Worm (Caenorhabditis elegans): Measurements from ENCODE around the gene F49E12.10.

The F49E12.10 gene

DNA sequence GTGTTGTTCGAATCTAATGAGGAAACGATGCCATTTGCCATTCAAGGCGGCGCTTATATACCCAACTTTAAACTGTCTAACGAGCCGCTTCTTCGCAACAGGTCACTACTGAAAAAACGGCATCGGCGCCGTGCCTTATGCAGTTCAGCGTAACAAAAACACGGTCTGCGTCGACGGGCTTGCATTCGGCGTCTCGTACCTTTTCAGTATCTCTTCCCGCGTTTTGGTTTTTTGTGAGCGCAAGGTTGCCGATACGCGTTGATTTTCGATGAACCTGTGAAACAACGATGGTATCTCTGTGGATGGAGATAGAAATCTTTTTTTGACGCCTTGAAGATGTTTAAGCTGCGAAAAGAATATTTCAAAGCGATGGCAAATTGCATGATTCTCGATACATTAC is 31.5 kb upstream of the F49E12.10 start, which contains the start of gene col-77:
Gene col-77, minus strand, starts transcription at position 32 of the 400 bp plus-strand sequence.
- TF ChIP-seq pes-1 (GFP tag; IDR thresholded peaks at IDR 0.05) = no peak

DNA sequence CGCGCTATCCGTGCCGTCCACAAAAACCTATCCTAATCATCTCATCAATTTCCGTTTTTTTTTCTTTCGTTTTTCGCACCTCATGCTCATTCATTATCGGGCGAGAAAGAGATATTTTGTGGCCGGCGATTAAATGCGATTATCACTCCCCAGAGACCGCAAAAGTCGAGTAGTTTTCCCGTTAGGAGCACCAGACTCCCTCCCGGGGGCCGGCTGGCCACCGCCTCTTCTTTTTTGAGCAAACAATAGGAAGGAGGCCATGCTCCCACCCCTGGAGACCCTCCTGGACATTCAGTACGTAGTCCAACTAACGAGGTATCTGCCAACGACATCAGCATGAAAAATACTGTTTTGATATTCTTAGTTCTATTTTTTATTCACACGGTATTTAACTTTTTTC is 30.4 kb upstream of the F49E12.10 start, which contains the start of gene M195.2:
Gene M195.2, plus strand, starts transcription at position 301 of the 400 bp plus-strand sequence.
- no peak for TF ChIP-seq ets-7 (tag; optimal IDR thresholded peaks at IDR 0.05)
- no peak for TF ChIP-seq pes-1 (GFP tag; IDR thresholded peaks at IDR 0.05)
- TF ChIP-seq scrt-1 (GFP tag; IDR thresholded peaks at IDR 0.05) = no peak
- no peak for TF ChIP-seq B0310.2 (tag; optimal IDR thresholded peaks at IDR 0.05)
- TF ChIP-seq ama-1 (optimal IDR thresholded peaks at IDR 0.05) = no peak

DNA sequence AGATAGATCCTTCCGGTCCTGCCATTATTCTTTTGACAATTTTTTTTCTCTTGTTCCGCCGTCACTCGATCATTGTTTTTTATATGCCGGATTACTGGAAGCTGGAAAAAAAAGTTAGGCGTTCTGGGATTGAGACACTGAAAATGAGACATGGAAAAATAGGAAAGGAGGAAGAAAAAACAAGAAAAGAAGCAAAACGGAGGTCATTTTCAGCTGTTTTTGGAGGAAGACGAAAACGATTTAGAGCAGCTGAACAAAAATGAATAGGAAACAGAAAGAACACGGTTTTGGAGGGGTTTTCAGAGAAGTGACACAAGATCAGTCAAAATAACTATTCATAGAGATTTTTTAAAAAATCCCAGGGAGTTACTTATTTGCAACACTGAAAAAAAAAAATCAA is 21.8 kb upstream of the F49E12.10 start, which contains the start of gene amt-3:
Gene amt-3, minus strand, starts transcription at position 101 of the 400 bp plus-strand sequence.
- TF ChIP-seq B0310.2 (tag; optimal IDR thresholded peaks at IDR 0.05) (no peak), hmbx-1 (tag; optimal IDR thresholded peaks at IDR 0.05) (no peak), ets-7 (tag; optimal IDR thresholded peaks at IDR 0.05) (no peak), tra-4 (tag; optimal IDR thresholded peaks at IDR 0.05) (no peak), hmg-4 (GFP tag; optimal IDR thresholded peaks at IDR 0.05) (no peak), tbx-37 (GFP tag; conservative IDR thresholded peaks at IDR 0.05) (no peak), aly-1 (tag; optimal IDR thresholded peaks at IDR 0.05) (no peak), ceh-13 (GFP tag; optimal IDR thresholded peaks at IDR 0.05) (no peak), ama-1 (optimal IDR thresholded peaks at IDR 0.05) (no peak), hnd-1 (tag; optimal IDR thresholded peaks at IDR 0.05) (no peak), sea-1 (GFP tag; conservative IDR thresholded peaks at IDR 0.05) (no peak)

DNA sequence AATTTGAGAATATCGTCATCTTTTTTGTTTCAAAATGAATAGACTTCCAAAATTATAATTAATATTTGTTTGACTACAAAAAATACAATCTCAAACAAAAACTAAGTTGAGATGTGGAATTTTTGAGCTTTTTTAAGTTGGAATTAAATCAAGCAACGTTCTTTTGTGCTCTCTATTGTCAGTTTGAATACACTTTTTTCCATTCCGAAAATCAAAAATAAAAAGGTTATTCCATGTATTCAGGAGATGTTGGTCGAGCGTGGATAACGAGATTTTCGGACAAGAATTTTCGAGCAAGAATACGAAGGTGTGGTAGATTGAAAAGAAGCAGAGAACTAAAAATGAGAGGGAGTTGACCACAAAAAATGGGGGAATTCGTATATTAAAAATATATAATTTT is 20.7 kb upstream of the F49E12.10 start:
- TF ChIP-seq tbx-11 (GFP tag; IDR thresholded peaks at IDR 0.05) (no peak), ama-1 (optimal IDR thresholded peaks at IDR 0.05) (no peak), B0310.2 (tag; optimal IDR thresholded peaks at IDR 0.05) (no peak), hmbx-1 (tag; optimal IDR thresholded peaks at IDR 0.05) (no peak), tra-4 (tag; optimal IDR thresholded peaks at IDR 0.05) (no peak), aly-1 (tag; optimal IDR thresholded peaks at IDR 0.05) (no peak), pes-1 (GFP tag; IDR thresholded peaks at IDR 0.05) (no peak), ceh-13 (GFP tag; optimal IDR thresholded peaks at IDR 0.05) (no peak), ets-7 (tag; optimal IDR thresholded peaks at IDR 0.05) (no peak), tbx-37 (GFP tag; conservative IDR thresholded peaks at IDR 0.05) (no peak), flt-1 (GFP tag; IDR thresholded peaks at IDR 0.05) (no peak), scrt-1 (GFP tag; IDR thresholded peaks at IDR 0.05) (no peak), ceh-36 (tag; optimal IDR thresholded peaks at IDR 0.05) (no peak), sea-1 (GFP tag; conservative IDR thresholded peaks at IDR 0.05) (no peak), hmg-4 (GFP tag; optimal IDR thresholded peaks at IDR 0.05) (no peak), F13C5.2 (tag; optimal IDR thresholded peaks at IDR 0.05) (no peak)

DNA sequence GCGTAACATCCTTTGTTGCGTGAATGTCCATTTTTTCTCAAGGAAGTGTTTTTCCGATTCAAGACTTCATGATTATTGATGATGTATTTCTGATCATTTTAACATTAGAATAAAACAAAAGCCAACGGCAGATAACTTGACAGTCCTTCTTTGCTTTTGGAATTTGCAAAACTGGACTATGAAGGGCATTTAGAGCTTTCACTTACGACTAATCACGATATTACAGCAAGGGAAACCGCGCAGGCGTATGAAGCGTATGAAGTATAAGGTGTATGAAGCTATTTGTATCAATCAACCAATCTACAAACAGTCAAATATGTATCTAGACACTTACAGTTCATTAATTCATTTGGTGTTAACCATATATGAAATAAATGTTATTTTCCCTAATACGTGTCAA is 13.1 kb upstream of the F49E12.10 start:
- no peak for TF ChIP-seq hmbx-1 (tag; optimal IDR thresholded peaks at IDR 0.05)
- no peak for TF ChIP-seq tra-4 (tag; optimal IDR thresholded peaks at IDR 0.05)
- no peak for TF ChIP-seq F13C5.2 (tag; optimal IDR thresholded peaks at IDR 0.05)
- TF ChIP-seq sea-1 (GFP tag; conservative IDR thresholded peaks at IDR 0.05) = no peak
- no peak for TF ChIP-seq ama-1 (optimal IDR thresholded peaks at IDR 0.05)
- TF ChIP-seq pes-1 (GFP tag; IDR thresholded peaks at IDR 0.05) = no peak
- TF ChIP-seq B0310.2 (tag; optimal IDR thresholded peaks at IDR 0.05) = no peak
- no peak for TF ChIP-seq scrt-1 (GFP tag; IDR thresholded peaks at IDR 0.05)
- no peak for TF ChIP-seq tbx-37 (GFP tag; conservative IDR thresholded peaks at IDR 0.05)
- no peak for TF ChIP-seq tbx-11 (GFP tag; IDR thresholded peaks at IDR 0.05)
- no peak for TF ChIP-seq aly-1 (tag; optimal IDR thresholded peaks at IDR 0.05)
- TF ChIP-seq hnd-1 (tag; optimal IDR thresholded peaks at IDR 0.05) = no peak
- TF ChIP-seq ceh-13 (GFP tag; optimal IDR thresholded peaks at IDR 0.05) = no peak
- no peak for TF ChIP-seq ets-7 (tag; optimal IDR thresholded peaks at IDR 0.05)
- TF ChIP-seq hmg-4 (GFP tag; optimal IDR thresholded peaks at IDR 0.05) = no peak
- no peak for TF ChIP-seq flt-1 (GFP tag; IDR thresholded peaks at IDR 0.05)
- no peak for TF ChIP-seq ceh-36 (tag; optimal IDR thresholded peaks at IDR 0.05)

DNA sequence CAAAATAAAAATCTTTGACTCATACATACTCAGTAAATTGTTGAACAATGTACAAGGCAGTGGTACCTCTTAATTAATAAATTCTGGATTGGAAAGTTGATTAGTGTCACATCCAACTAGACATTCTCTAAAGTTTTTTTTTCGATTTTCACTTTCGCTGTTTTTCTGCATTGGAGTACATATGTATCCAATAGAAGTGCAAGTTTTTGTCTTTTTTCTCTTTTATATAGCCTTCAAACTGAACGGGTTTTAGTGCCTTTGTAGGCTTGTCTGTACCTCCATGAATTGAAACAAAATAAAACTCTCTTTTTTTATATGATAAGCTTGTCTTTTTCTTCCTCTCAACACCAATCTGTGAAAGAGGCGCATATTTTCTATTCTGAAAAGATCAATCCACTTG is 10.7 kb upstream of the F49E12.10 start:
- no peak for TF ChIP-seq ama-1 (optimal IDR thresholded peaks at IDR 0.05)
- no peak for TF ChIP-seq tra-4 (tag; optimal IDR thresholded peaks at IDR 0.05)
- TF ChIP-seq ceh-36 (tag; optimal IDR thresholded peaks at IDR 0.05) = no peak
- TF ChIP-seq B0310.2 (tag; optimal IDR thresholded peaks at IDR 0.05) = no peak
- no peak for TF ChIP-seq ets-7 (tag; optimal IDR thresholded peaks at IDR 0.05)
- TF ChIP-seq pes-1 (GFP tag; IDR thresholded peaks at IDR 0.05) = no peak
- no peak for TF ChIP-seq aly-1 (tag; optimal IDR thresholded peaks at IDR 0.05)
- no peak for TF ChIP-seq scrt-1 (GFP tag; IDR thresholded peaks at IDR 0.05)
- TF ChIP-seq hmbx-1 (tag; optimal IDR thresholded peaks at IDR 0.05) = no peak
- TF ChIP-seq F13C5.2 (tag; optimal IDR thresholded peaks at IDR 0.05) = no peak

DNA sequence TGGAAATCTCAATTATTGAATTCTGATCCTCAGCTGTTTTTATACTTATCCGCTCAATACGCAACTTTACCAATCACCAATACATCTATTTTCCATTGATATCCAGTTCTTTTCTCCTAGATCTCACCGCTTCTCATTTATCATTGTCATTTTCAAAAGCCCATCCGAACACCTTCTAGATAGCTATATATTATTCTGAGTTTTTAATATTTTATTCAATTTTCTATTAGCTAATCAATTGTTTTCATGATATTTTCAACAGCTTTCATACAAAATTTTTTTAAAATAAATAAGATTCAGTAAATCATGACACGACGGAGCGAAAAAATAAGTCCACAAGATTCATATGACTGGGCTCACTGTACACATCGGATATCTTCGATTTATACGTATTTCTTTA is 9.7 kb upstream of the F49E12.10 start, which contains the start of gene F49E12.12:
Gene F49E12.12, plus strand, starts transcription at position 301 of the 400 bp plus-strand sequence.
- TF ChIP-seq F13C5.2 (tag; optimal IDR thresholded peaks at IDR 0.05) (no peak), tra-4 (tag; optimal IDR thresholded peaks at IDR 0.05) (no peak), ama-1 (optimal IDR thresholded peaks at IDR 0.05) (no peak), ceh-36 (tag; optimal IDR thresholded peaks at IDR 0.05) (no peak), aly-1 (tag; optimal IDR thresholded peaks at IDR 0.05) (no peak), sea-1 (GFP tag; conservative IDR thresholded peaks at IDR 0.05) (no peak), ceh-13 (GFP tag; optimal IDR thresholded peaks at IDR 0.05) (no peak), hnd-1 (tag; optimal IDR thresholded peaks at IDR 0.05) (no peak), ets-7 (tag; optimal IDR thresholded peaks at IDR 0.05) (no peak), B0310.2 (tag; optimal IDR thresholded peaks at IDR 0.05) (no peak), tbx-37 (GFP tag; conservative IDR thresholded peaks at IDR 0.05) (no peak), hmg-4 (GFP tag; optimal IDR thresholded peaks at IDR 0.05) (no peak), hmbx-1 (tag; optimal IDR thresholded peaks at IDR 0.05) (no peak), tbx-11 (GFP tag; IDR thresholded peaks at IDR 0.05) (no peak), pes-1 (GFP tag; IDR thresholded peaks at IDR 0.05) (no peak), flt-1 (GFP tag; IDR thresholded peaks at IDR 0.05) (no peak), scrt-1 (GFP tag; IDR thresholded peaks at IDR 0.05) (no peak)

DNA sequence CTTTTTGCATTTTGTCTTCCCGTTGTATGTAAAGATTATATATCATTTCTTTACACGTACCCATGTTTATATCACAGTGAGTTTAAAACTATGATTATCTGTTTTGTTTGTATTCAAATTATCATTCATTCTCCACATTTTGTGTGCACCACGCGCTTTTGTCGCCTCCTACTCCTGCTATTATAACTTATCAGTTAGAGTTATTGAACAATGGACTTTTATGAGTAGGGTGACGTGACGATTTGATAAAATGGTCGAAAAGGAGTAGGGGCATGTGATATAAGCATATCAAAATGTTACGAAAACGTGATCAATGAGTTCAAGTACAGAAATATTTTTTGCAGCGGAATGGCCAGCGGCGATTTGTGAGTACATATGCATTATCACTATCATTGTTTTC is 8.0 kb upstream of the F49E12.10 start:
- TF ChIP-seq aly-1 (tag; optimal IDR thresholded peaks at IDR 0.05) (no peak), hmbx-1 (tag; optimal IDR thresholded peaks at IDR 0.05) (no peak), ceh-13 (GFP tag; optimal IDR thresholded peaks at IDR 0.05) (no peak), ama-1 (optimal IDR thresholded peaks at IDR 0.05) (no peak), ets-7 (tag; optimal IDR thresholded peaks at IDR 0.05) (no peak), flt-1 (GFP tag; IDR thresholded peaks at IDR 0.05) (no peak), tbx-37 (GFP tag; conservative IDR thresholded peaks at IDR 0.05) (no peak), pes-1 (GFP tag; IDR thresholded peaks at IDR 0.05) (no peak), ceh-36 (tag; optimal IDR thresholded peaks at IDR 0.05) (no peak), B0310.2 (tag; optimal IDR thresholded peaks at IDR 0.05) (no peak), F13C5.2 (tag; optimal IDR thresholded peaks at IDR 0.05) (no peak), sea-1 (GFP tag; conservative IDR thresholded peaks at IDR 0.05) (no peak)
